Fruit fly (Drosophila melanogaster) whole organism, embryonic: ENCODE results near the gene fz3.

Experiments used
- C15 ChIP-seq: fragments of 200-800 bp; sonication (Bioruptor generic); IDR thresholded peaks from 3 replicates; pipeline ENCODE4 v1.3.6; 2022; ENCODE audit warnings: missing biosample characterization, missing genetic modification characterization
- CG11695 ChIP-seq: fragments of 200-800 bp; sonication (Bioruptor generic); IDR thresholded peaks from 3 replicates; pipeline ENCODE4 v1.3.6; 2022; ENCODE audit warnings: missing biosample characterization, missing genetic modification characterization
- CG12071 ChIP-seq: fragments of 200-800 bp; sonication (Bioruptor generic); optimal IDR thresholded peaks from 3 replicates; lab custom pipeline; 2018; ENCODE audit warnings: missing biosample characterization, mild to moderate bottlenecking, missing genetic modification characterization
- CG1647 ChIP-seq: fragments of 200-800 bp; sonication (Bioruptor generic); optimal IDR thresholded peaks from 3 replicates; lab custom pipeline; 2016; ENCODE audit warnings: missing biosample characterization, missing genetic modification characterization
- CG17186 ChIP-seq: fragments of 200-800 bp; sonication (Bioruptor generic); optimal IDR thresholded peaks from 3 replicates; lab custom pipeline; 2017; ENCODE audit warnings: missing biosample characterization, missing genetic modification reagents, missing genetic modification characterization
- CG2875 ChIP-seq: fragments of 200-800 bp; sonication (Bioruptor generic); optimal IDR thresholded peaks from 2 replicates; lab custom pipeline; 2017; ENCODE audit warnings: missing biosample characterization, mild to moderate bottlenecking, missing genetic modification characterization, missing genetic modification reagents
- CG4328 ChIP-seq: fragments of 200-800 bp; sonication (Bioruptor generic); optimal IDR thresholded peaks from 3 replicates; lab custom pipeline; 2017; ENCODE audit warnings: missing biosample characterization, missing genetic modification reagents, missing genetic modification characterization
- CG4617 ChIP-seq: fragments of 200-800 bp; sonication (Bioruptor generic); optimal IDR thresholded peaks from 3 replicates; lab custom pipeline; 2016; ENCODE audit warnings: missing biosample characterization, missing genetic modification characterization, borderline replicate concordance
- CG5180 ChIP-seq: fragments of 200-800 bp; sonication (Bioruptor generic); optimal IDR thresholded peaks from 3 replicates; lab custom pipeline; 2017; ENCODE audit warnings: missing biosample characterization, missing genetic modification characterization, mild to moderate bottlenecking, moderate library complexity, missing genetic modification reagents
- CG6254 ChIP-seq: fragments of 200-800 bp; sonication (Bioruptor generic); optimal IDR thresholded peaks from 3 replicates; lab custom pipeline; 2017; ENCODE audit warnings: mild to moderate bottlenecking, missing biosample characterization, missing genetic modification reagents, missing genetic modification characterization
- CG6654 ChIP-seq: fragments of 200-800 bp; sonication (Bioruptor generic); optimal IDR thresholded peaks from 2 replicates; lab custom pipeline; 2017; ENCODE audit warnings: missing biosample characterization, mild to moderate bottlenecking, missing genetic modification characterization
- CG6689 ChIP-seq: fragments of 200-800 bp; sonication (Bioruptor generic); IDR thresholded peaks from 2 replicates; pipeline ENCODE4 v1.3.6; 2022; ENCODE audit warnings: missing biosample characterization, missing genetic modification characterization
- CG6813 ChIP-seq: fragments of 200-800 bp; sonication (Bioruptor generic); optimal IDR thresholded peaks from 2 replicates; lab custom pipeline; 2017; ENCODE audit warnings: missing biosample characterization, missing genetic modification characterization, mild to moderate bottlenecking, moderate library complexity, missing genetic modification reagents
- CG7556 ChIP-seq: fragments of 200-800 bp; sonication (Bioruptor generic); optimal IDR thresholded peaks from 2 replicates; lab custom pipeline; 2017; ENCODE audit warnings: missing biosample characterization, mild to moderate bottlenecking, missing genetic modification characterization
- CG7786 ChIP-seq: fragments of 200-800 bp; sonication (Bioruptor generic); optimal IDR thresholded peaks from 2 replicates; lab custom pipeline; 2016; ENCODE audit warnings: missing biosample characterization, missing genetic modification characterization
- CG8478 ChIP-seq: fragments of >200 bp; optimal IDR thresholded peaks from 2 replicates; lab custom pipeline; 2018
- Camta ChIP-seq: fragments of 200-800 bp; sonication (Bioruptor generic); optimal IDR thresholded peaks from 2 replicates; lab custom pipeline; 2016; ENCODE audit warnings: missing biosample characterization, missing genetic modification characterization
- D ChIP-seq, 2 experiments: fragments of 200-800 bp in 1 of 2; fragments of >200 bp in 1 of 2; sonication (Bioruptor generic) in 1 of 2; optimal IDR thresholded peaks; 2 replicates in 1 of 2; 3 replicates in 1 of 2; lab custom pipeline; 2017; ENCODE audit warnings: mild to moderate bottlenecking in 1 of 2, missing biosample characterization in 1 of 2, missing genetic modification characterization in 1 of 2, missing genetic modification reagents in 1 of 2
- Fer2 ChIP-seq: fragments of 200-800 bp; sonication (Bioruptor generic); optimal IDR thresholded peaks from 2 replicates; lab custom pipeline; 2018; ENCODE audit warnings: missing biosample characterization, mild to moderate bottlenecking, missing genetic modification characterization, moderate library complexity
- GATAe ChIP-seq: fragments of 200-800 bp; sonication (Bioruptor generic); conservative IDR thresholded peaks from 2 replicates; pipeline ENCODE4 v1.3.6; 2022; ENCODE audit warnings: missing biosample characterization, missing genetic modification characterization
- Gsc ChIP-seq: fragments of 200-800 bp; sonication (Bioruptor generic); IDR thresholded peaks from 2 replicates; pipeline ENCODE4 v1.3.6; 2022; ENCODE audit warnings: missing biosample characterization, missing genetic modification characterization
- HHEX ChIP-seq: fragments of 200-800 bp; sonication (Bioruptor generic); optimal IDR thresholded peaks from 3 replicates; lab custom pipeline; 2017; ENCODE audit warnings: missing biosample characterization, mild to moderate bottlenecking, missing genetic modification characterization, missing genetic modification reagents
- NFAT ChIP-seq: fragments of 200-800 bp; sonication (Bioruptor generic); IDR thresholded peaks from 2 replicates; pipeline ENCODE4 v1.3.6; 2022; ENCODE audit warnings: missing biosample characterization, missing genetic modification characterization
- Pdp1 ChIP-seq, 2 experiments: fragments of 200-800 bp; sonication (Bioruptor generic); optimal IDR thresholded peaks; 3 replicates each; lab custom pipeline; 2016; ENCODE audit warnings: missing biosample characterization in 2 of 2, missing genetic modification characterization in 2 of 2, mild to moderate bottlenecking in 1 of 2, moderate library complexity in 1 of 2
- Scr ChIP-seq: fragments of 200-800 bp; sonication (Bioruptor generic); IDR thresholded peaks from 2 replicates; pipeline ENCODE4 v1.3.6; 2022; ENCODE audit warnings: missing biosample characterization, missing genetic modification characterization; ENCODE audit not compliant: partially characterized antibody
- Ssrp ChIP-seq: fragments of 200-800 bp; sonication (Bioruptor generic); optimal IDR thresholded peaks from 2 replicates; lab custom pipeline; 2018; ENCODE audit warnings: missing biosample characterization, mild to moderate bottlenecking, missing genetic modification characterization, moderate library complexity
- Vsx1 ChIP-seq: fragments of 200-800 bp; sonication (Bioruptor generic); optimal IDR thresholded peaks from 2 replicates; lab custom pipeline; 2017; ENCODE audit warnings: missing biosample characterization, mild to moderate bottlenecking, missing genetic modification characterization, missing genetic modification reagents
- Xbp1 ChIP-seq: fragments of 200-800 bp; sonication (Bioruptor generic); optimal IDR thresholded peaks from 3 replicates; lab custom pipeline; 2016; ENCODE audit warnings: missing biosample characterization, mild to moderate bottlenecking, missing genetic modification characterization
- YL-1 ChIP-seq: fragments of 200-800 bp; sonication (Bioruptor generic); optimal IDR thresholded peaks from 3 replicates; lab custom pipeline; 2017; ENCODE audit warnings: missing biosample characterization, mild to moderate bottlenecking, missing genetic modification characterization
- ap ChIP-seq: fragments of 200-800 bp; sonication (Bioruptor generic); IDR thresholded peaks from 2 replicates; pipeline ENCODE4 v1.3.6; 2022; ENCODE audit warnings: missing biosample characterization, missing genetic modification characterization
- ase ChIP-seq: fragments of 200-800 bp; sonication (Bioruptor generic); IDR thresholded peaks from 3 replicates; pipeline ENCODE4 v1.3.6; 2022; ENCODE audit warnings: missing biosample characterization, missing genetic modification characterization
- btn ChIP-seq: fragments of 200-800 bp; sonication (Bioruptor generic); optimal IDR thresholded peaks from 2 replicates; lab custom pipeline; 2016; ENCODE audit warnings: missing biosample characterization, missing genetic modification characterization
- cas ChIP-seq: fragments of 200-800 bp; sonication (Bioruptor generic); IDR thresholded peaks from 2 replicates; pipeline ENCODE4 v1.3.6; 2022; ENCODE audit warnings: missing biosample characterization, missing genetic modification characterization
- chinmo ChIP-seq: fragments of 200-800 bp; sonication (Bioruptor generic); IDR thresholded peaks from 4 replicates; pipeline ENCODE4 v1.3.6; 2022; ENCODE audit warnings: missing biosample characterization, missing genetic modification characterization; ENCODE audit not compliant: partially characterized antibody
- croc ChIP-seq: fragments of 200-800 bp; sonication (Bioruptor generic); conservative IDR thresholded peaks from 3 replicates; pipeline ENCODE4 v1.3.6; 2022; ENCODE audit warnings: missing biosample characterization, missing genetic modification characterization
- crp ChIP-seq, 2 experiments: fragments of 200-800 bp; sonication (Bioruptor generic); optimal IDR thresholded peaks; 2 replicates in 1 of 2; 3 replicates in 1 of 2; lab custom pipeline; 2017; ENCODE audit warnings: missing biosample characterization in 2 of 2, missing genetic modification characterization in 2 of 2, mild to moderate bottlenecking in 1 of 2, moderate library complexity in 1 of 2
- danr ChIP-seq: fragments of 200-800 bp; sonication (Bioruptor generic); IDR thresholded peaks from 2 replicates; pipeline ENCODE4 v1.3.6; 2022; ENCODE audit warnings: missing biosample characterization, missing genetic modification characterization
- dimm ChIP-seq: fragments of 200-800 bp; sonication (Bioruptor generic); IDR thresholded peaks from 2 replicates; pipeline ENCODE4 v1.3.6; 2022; ENCODE audit warnings: missing biosample characterization, missing genetic modification characterization
- ftz-f1 ChIP-seq: fragments of 200-800 bp; sonication (Bioruptor generic); optimal IDR thresholded peaks from 2 replicates; lab custom pipeline; 2016; ENCODE audit warnings: missing biosample characterization, missing genetic modification characterization
- gem ChIP-seq: fragments of 200-800 bp; sonication (Bioruptor generic); optimal IDR thresholded peaks from 2 replicates; lab custom pipeline; 2019; ENCODE audit warnings: missing biosample characterization, mild to moderate bottlenecking, missing genetic modification characterization, moderate library complexity
- kni ChIP-seq: fragments of 200-800 bp; sonication (Bioruptor generic); optimal IDR thresholded peaks from 3 replicates; lab custom pipeline; 2017; ENCODE audit warnings: mild to moderate bottlenecking, missing biosample characterization, missing genetic modification reagents, missing genetic modification characterization
- lmd ChIP-seq: fragments of 200-800 bp; sonication (Bioruptor generic); IDR thresholded peaks from 2 replicates; pipeline ENCODE4 v1.3.6; 2022; ENCODE audit warnings: missing biosample characterization, missing genetic modification characterization
- mld ChIP-seq: fragments of 200-800 bp; sonication (Bioruptor generic); IDR thresholded peaks from 3 replicates; pipeline ENCODE4 v1.3.6; 2022; ENCODE audit warnings: missing biosample characterization, missing genetic modification characterization; ENCODE audit not compliant: partially characterized antibody
- nerfin-2 ChIP-seq: fragments of 200-800 bp; sonication (Bioruptor generic); IDR thresholded peaks from 2 replicates; pipeline ENCODE4 v1.3.6; 2022; ENCODE audit warnings: missing biosample characterization, missing genetic modification characterization; ENCODE audit not compliant: partially characterized antibody
- sc ChIP-seq, 3 experiments: fragments of >200 bp in 2 of 3; fragments of 200-800 bp in 1 of 3; sonication (Bioruptor generic) in 1 of 3; optimal IDR thresholded peaks; 2 replicates in 2 of 3; 3 replicates in 1 of 3; lab custom pipeline; 2017; ENCODE audit warnings: mild to moderate bottlenecking in 1 of 3, missing biosample characterization in 1 of 3, missing genetic modification characterization in 1 of 3, missing genetic modification reagents in 1 of 3
- slbo ChIP-seq: fragments of 200-800 bp; sonication (Bioruptor generic); IDR thresholded peaks from 2 replicates; pipeline ENCODE4 v1.3.6; 2022; ENCODE audit warnings: missing biosample characterization, missing genetic modification characterization
- twi ChIP-seq: fragments of 200-800 bp; optimal IDR thresholded peaks from 2 replicates; lab custom pipeline; 2019; ENCODE audit warnings: missing biosample characterization, mild to moderate bottlenecking, missing genetic modification characterization, moderate library complexity

The fz3 gene

DNA sequence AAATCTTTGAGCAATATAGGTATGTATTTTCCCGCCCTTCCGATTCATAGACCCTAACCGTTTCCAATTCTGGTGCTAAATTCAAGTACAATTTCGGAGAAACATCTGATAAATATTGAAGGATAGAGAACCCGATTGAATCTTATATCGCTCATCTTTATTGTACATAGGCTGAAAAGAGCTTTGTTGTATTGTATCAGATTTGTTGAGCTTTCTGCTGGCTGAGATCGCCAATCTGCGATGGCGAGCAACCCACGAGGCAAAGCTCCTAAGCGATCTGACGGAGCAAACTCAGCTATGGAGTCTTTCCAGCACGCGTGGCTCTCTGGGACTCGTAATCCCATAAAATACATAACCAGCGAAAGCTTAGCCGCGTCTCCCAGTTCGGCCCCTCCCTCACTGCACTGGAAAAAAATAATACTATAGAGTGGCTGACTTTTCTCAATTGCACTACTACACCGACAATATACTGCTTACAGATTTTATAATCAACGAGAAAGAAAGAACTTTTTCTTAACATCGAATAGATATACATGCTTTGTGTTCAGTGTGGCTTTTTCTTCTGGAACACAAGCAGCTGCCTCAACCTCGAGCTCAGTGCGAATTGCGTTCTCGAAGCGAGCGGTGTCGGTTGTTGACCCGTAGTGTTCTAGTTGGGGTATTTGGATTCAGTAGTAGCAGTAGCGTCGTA is 14.0 kb upstream of the fz3 start (continued):
- TF ChIP-seq cas (peak; percentile 76), CG12071 (GFP tag; lab: Kevin White, UChicago) (peak; percentile 76), btn (GFP tag; lab: Kevin White, UChicago) (peak; percentile 32), CG8478 (lab: Kevin White, UChicago) (no peak), slbo (GFP tag; lab: Robert Waterston, UW) (peak; percentile 96), CG4617 (GFP tag; lab: Kevin White, UChicago) (peak; percentile 30), Xbp1 (GFP tag; lab: Kevin White, UChicago) (peak; percentile 83), gem (tag; lab: Kevin White, UChicago) (peak; percentile 87), croc (GFP tag; lab: Robert Waterston, UW) (peak; percentile 33; the same call in 2 of the 3 replicates), Fer2 (tag; lab: Kevin White, UChicago) (peak; percentile 55), CG7556 (peak; percentile 81), ap (GFP tag; lab: Robert Waterston, UW) (peak; percentile 51; the same call in 1 of the 2 replicates), lmd (peak; percentile 88), CG6654 (GFP tag; lab: Kevin White, UChicago) (peak; percentile 42), nerfin-2 (GFP tag; lab: Robert Waterston, UW) (no peak), HHEX (GFP tag; lab: Kevin White, UChicago) (peak; percentile 90), C15 (peak; percentile 75; the same call in 2 of the 3 replicates), D (optimal IDR thresholded peaks at IDR 0.05; lab: Kevin White, UChicago) (no peak), D (GFP tag; optimal IDR thresholded peaks at IDR 0.05; lab: Kevin White, UChicago) (peak; percentile 32), Scr (GFP tag; lab: Robert Waterston, UW) (no peak), CG5180 (GFP tag; lab: Kevin White, UChicago) (peak; percentile 21), Gsc (GFP tag; lab: Robert Waterston, UW) (0 out of 2 replicates have a peak, but pooled peaks have one; percentile 16), CG7786 (GFP tag; lab: Kevin White, UChicago) (peak; percentile 89), CG17186 (GFP tag; lab: Kevin White, UChicago) (no peak), mld (GFP tag; lab: Robert Waterston, UW) (no peak), CG6689 (GFP tag; lab: Robert Waterston, UW) (peak; percentile 79), CG4328 (GFP tag; lab: Kevin White, UChicago) (no peak), danr (GFP tag; lab: Robert Waterston, UW) (peak; percentile 43; the same call in 1 of the 2 replicates), CG2875 (GFP tag; lab: Kevin White, UChicago) (peak; percentile 64), Ssrp (peak; percentile 59), YL-1 (no peak), kni (GFP tag; lab: Kevin White, UChicago) (no peak), dimm (GFP tag; lab: Robert Waterston, UW) (peak; percentile 56; the same call in 1 of the 2 replicates), NFAT (GFP tag; lab: Robert Waterston, UW) (peak; percentile 94), CG11695 (peak; percentile 74), Pdp1 (GFP tag; optimal IDR thresholded peaks at IDR 0.05; lab: Kevin White, UChicago) (peak; percentile 86 to 93), GATAe (GFP tag; lab: Robert Waterston, UW) (no peak; the same call in 1 of the 2 replicates), CG6254 (GFP tag; lab: Kevin White, UChicago) (peak; percentile 59), chinmo (GFP tag; lab: Robert Waterston, UW) (0 out of 4 replicates have a peak, but pooled peaks have one; percentile 32), ftz-f1 (GFP tag; lab: Kevin White, UChicago) (peak; percentile 83), crp (GFP tag; optimal IDR thresholded peaks at IDR 0.05; lab: Kevin White, UChicago) (peak in 1 of 2 experiments; percentile 7), twi (tag; lab: Kevin White, UChicago) (no peak), Camta (GFP tag; lab: Kevin White, UChicago) (peak; percentile 65), Vsx1 (peak; percentile 58), CG6813 (GFP tag; lab: Kevin White, UChicago) (peak; percentile 79), CG1647 (GFP tag; lab: Kevin White, UChicago) (peak; percentile 77), ase (GFP tag; lab: Robert Waterston, UW) (peak; percentile 64; the same call in 1 of the 3 replicates), sc (optimal IDR thresholded peaks at IDR 0.05; lab: Kevin White, UChicago) (no peak), sc (GFP tag; optimal IDR thresholded peaks at IDR 0.05; lab: Kevin White, UChicago) (peak; percentile 20)
